Fruit fly (Drosophila melanogaster): Measurements from ENCODE around the gene CG12253.

CG12253 gene

dm6 chr2L:10987370-10987853 lies at the start of gene CG12253, which contains the start of gene piwi:
CG12253 (plus strand) TSS chr2L:10987806.
piwi (minus strand) TSS chr2L:10987420.
- TF ChIP-seq CG17801 (GFP tag; optimal IDR thresholded peaks at IDR 0.05; ENCODE audit: partially characterized antibody), result peak; percentile 6

- TF ChIP-seq CG17801 (GFP tag; optimal IDR thresholded peaks at IDR 0.05; ENCODE audit: partially characterized antibody), result no peak
These were observed 47.4 kb upstream of the CG12253 start for dm6 chr2L:10940196-10940595.

- TF ChIP-seq CG17801 (GFP tag; optimal IDR thresholded peaks at IDR 0.05; ENCODE audit: partially characterized antibody), result no peak
These were observed 23.6 kb upstream of the CG12253 start, which contains the start of gene dpr2 for dm6 chr2L:10963979-10964378. dpr2 (minus strand) TSS chr2L:10964153.

dm6 chr2L:10964493-10964892 lies 23.1 kb upstream of the CG12253 start:
- no peak for TF ChIP-seq CG17801 (GFP tag; optimal IDR thresholded peaks at IDR 0.05; ENCODE audit: partially characterized antibody)

- TF ChIP-seq CG17801 (GFP tag; optimal IDR thresholded peaks at IDR 0.05; ENCODE audit: partially characterized antibody), result no peak
These were observed 21.6 kb upstream of the CG12253 start for dm6 chr2L:10965962-10966361.

- peak; percentile 22 for TF ChIP-seq CG17801 (GFP tag; optimal IDR thresholded peaks at IDR 0.05; ENCODE audit: partially characterized antibody)
These were observed 20.2 kb upstream of the CG12253 start for dm6 chr2L:10967257-10968008.

dm6 chr2L:10968009-10968383 lies 19.6 kb upstream of the CG12253 start:
- no peak for TF ChIP-seq CG17801 (GFP tag; optimal IDR thresholded peaks at IDR 0.05; ENCODE audit: partially characterized antibody)

dm6 chr2L:10970134-10970533 lies 17.5 kb upstream of the CG12253 start, which contains the start of the genes Tmem214 and YL-1:
Tmem214 (minus strand) TSS chr2L:10970275.
YL-1 (plus strand) TSS chr2L:10970443.
- TF ChIP-seq CG17801 (GFP tag; optimal IDR thresholded peaks at IDR 0.05; ENCODE audit: partially characterized antibody), result peak; percentile 43

- TF ChIP-seq CG17801 (GFP tag; optimal IDR thresholded peaks at IDR 0.05; ENCODE audit: partially characterized antibody), result no peak
These were observed 15.4 kb upstream of the CG12253 start, which contains the start of gene CG16743 for dm6 chr2L:10972224-10972623. CG16743 (plus strand) TSS chr2L:10972280.

dm6 chr2L:10974638-10975037 lies 13.0 kb upstream of the CG12253 start:
- no peak for TF ChIP-seq CG17801 (GFP tag; optimal IDR thresholded peaks at IDR 0.05; ENCODE audit: partially characterized antibody)

- no peak for TF ChIP-seq CG17801 (GFP tag; optimal IDR thresholded peaks at IDR 0.05; ENCODE audit: partially characterized antibody)
These were observed 12.4 kb upstream of the CG12253 start, which contains the start of gene abo for dm6 chr2L:10975193-10975592. abo (minus strand) TSS chr2L:10975293.

dm6 chr2L:10976046-10976863 lies 11.4 kb upstream of the CG12253 start, which contains the start of the genes ATPsynG and SCAR:
ATPsynG (minus strand) TSS chr2L:10976399.
SCAR (plus strand) TSS chr2L:10976772.
- TF ChIP-seq CG17801 (GFP tag; optimal IDR thresholded peaks at IDR 0.05; ENCODE audit: partially characterized antibody), result no peak

dm6 chr2L:10976864-10977586 lies 10.6 kb upstream of the CG12253 start:
- peak; percentile 1 for TF ChIP-seq CG17801 (GFP tag; optimal IDR thresholded peaks at IDR 0.05; ENCODE audit: partially characterized antibody)

dm6 chr2L:10986138-10986537 lies 1.5 kb upstream of the CG12253 start:
- peak; percentile 54 for TF ChIP-seq CG17801 (GFP tag; optimal IDR thresholded peaks at IDR 0.05; ENCODE audit: partially characterized antibody)

- no peak for TF ChIP-seq CG17801 (GFP tag; optimal IDR thresholded peaks at IDR 0.05; ENCODE audit: partially characterized antibody)
These were observed 420 bp downstream of the CG12253 start for dm6 chr2L:10988026-10988425.
